Fruit fly (Drosophila melanogaster) whole organism, embryonic: ENCODE results near the gene CG15473.

Source experiments
- CG10274 ChIP-seq: fragments of 200-800 bp; sonication (Bioruptor generic); optimal IDR thresholded peaks from 3 replicates; lab custom pipeline; 2017; ENCODE audit warnings: missing biosample characterization, mild to moderate bottlenecking, missing genetic modification characterization
- CG12219 ChIP-seq: fragments of 200-800 bp; sonication (Bioruptor generic); optimal IDR thresholded peaks from 3 replicates; lab custom pipeline; 2018; ENCODE audit warnings: missing biosample characterization, mild to moderate bottlenecking, missing genetic modification characterization
- CG12769 ChIP-seq: fragments of 200-800 bp; sonication (Bioruptor generic); optimal IDR thresholded peaks from 2 replicates; lab custom pipeline; 2019; ENCODE audit warnings: missing biosample characterization, mild to moderate bottlenecking, missing genetic modification characterization, moderate library complexity
- CG14965 ChIP-seq: fragments of 200-800 bp; sonication (Bioruptor generic); optimal IDR thresholded peaks from 2 replicates; lab custom pipeline; 2016; ENCODE audit warnings: missing biosample characterization, missing genetic modification characterization, borderline replicate concordance
- CG15269 ChIP-seq: fragments of 200-800 bp; sonication (Bioruptor generic); optimal IDR thresholded peaks from 2 replicates; lab custom pipeline; 2018; ENCODE audit warnings: missing biosample characterization, mild to moderate bottlenecking, missing genetic modification characterization, moderate library complexity
- CG1792 ChIP-seq: fragments of 200-800 bp; sonication (Bioruptor generic); optimal IDR thresholded peaks from 2 replicates; lab custom pipeline; 2016; ENCODE audit warnings: missing biosample characterization, missing genetic modification characterization
- CG18011 ChIP-seq: fragments of 200-800 bp; sonication (Bioruptor generic); optimal IDR thresholded peaks from 2 replicates; lab custom pipeline; 2017; ENCODE audit warnings: missing biosample characterization, missing genetic modification characterization, mild to moderate bottlenecking, moderate library complexity, missing genotype
- CG18476 ChIP-seq: fragments of 200-800 bp; sonication (Bioruptor generic); optimal IDR thresholded peaks from 2 replicates; lab custom pipeline; 2016; ENCODE audit warnings: missing biosample characterization, mild to moderate bottlenecking, missing genetic modification characterization
- CG30403 ChIP-seq: fragments of 200-800 bp; sonication (Bioruptor generic); optimal IDR thresholded peaks from 3 replicates; lab custom pipeline; 2016; ENCODE audit warnings: missing biosample characterization, missing genetic modification characterization
- CG3163 ChIP-seq: fragments of 200-800 bp; sonication (Bioruptor generic); optimal IDR thresholded peaks from 3 replicates; lab custom pipeline; 2016; ENCODE audit warnings: missing biosample characterization, missing genetic modification characterization
- CG33557 ChIP-seq: fragments of 200-800 bp; sonication (Bioruptor generic); optimal IDR thresholded peaks from 2 replicates; lab custom pipeline; 2019; ENCODE audit warnings: missing biosample characterization, mild to moderate bottlenecking, missing genetic modification characterization, moderate library complexity
- CG3847 ChIP-seq: fragments of 200-800 bp; sonication (Bioruptor generic); IDR thresholded peaks from 2 replicates; pipeline ENCODE4 v1.3.6; 2022; ENCODE audit warnings: missing biosample characterization, missing genetic modification characterization
- CG6175 ChIP-seq: fragments of 200-800 bp; sonication (Bioruptor generic); IDR thresholded peaks from 3 replicates; pipeline ENCODE4 v1.3.6; 2022; ENCODE audit warnings: missing biosample characterization, missing genetic modification characterization
- CG7372 ChIP-seq: fragments of 200-800 bp; sonication (Bioruptor generic); IDR thresholded peaks from 2 replicates; pipeline ENCODE4 v1.3.6; 2022; ENCODE audit warnings: missing biosample characterization, missing genetic modification characterization
- CG9932 ChIP-seq: fragments of 200-800 bp; sonication (Bioruptor generic); IDR thresholded peaks from 2 replicates; pipeline ENCODE4 v1.3.6; 2022; ENCODE audit warnings: missing biosample characterization, missing genetic modification characterization
- Chrac-16 ChIP-seq: fragments of 200-800 bp; sonication (Bioruptor generic); optimal IDR thresholded peaks from 3 replicates; lab custom pipeline; 2016; ENCODE audit warnings: missing biosample characterization, missing genetic modification characterization
- Dip2 ChIP-seq: fragments of 200-800 bp; sonication (Bioruptor generic); IDR thresholded peaks from 2 replicates; pipeline ENCODE4 v1.3.6; 2022; ENCODE audit warnings: missing biosample characterization, missing genetic modification characterization
- Drgx ChIP-seq: fragments of 200-800 bp; sonication (Bioruptor generic); IDR thresholded peaks from 2 replicates; pipeline ENCODE4 v1.3.6; 2022; ENCODE audit warnings: missing biosample characterization, missing genetic modification characterization
- Elba2 ChIP-seq: fragments of 200-800 bp; sonication (Bioruptor generic); optimal IDR thresholded peaks from 3 replicates; lab custom pipeline; 2016; ENCODE audit warnings: missing biosample characterization, missing genetic modification characterization
- Gsc ChIP-seq: fragments of 200-800 bp; sonication (Bioruptor generic); IDR thresholded peaks from 2 replicates; pipeline ENCODE4 v1.3.6; 2022; ENCODE audit warnings: missing biosample characterization, missing genetic modification characterization
- HHEX ChIP-seq: fragments of 200-800 bp; sonication (Bioruptor generic); optimal IDR thresholded peaks from 3 replicates; lab custom pipeline; 2017; ENCODE audit warnings: missing biosample characterization, mild to moderate bottlenecking, missing genetic modification characterization, missing genetic modification reagents
- HLH54F ChIP-seq: fragments of 200-800 bp; sonication (Bioruptor generic); optimal IDR thresholded peaks from 3 replicates; lab custom pipeline; 2016; ENCODE audit warnings: missing biosample characterization, missing genetic modification characterization
- Hey ChIP-seq: fragments of 200-800 bp; sonication (Bioruptor generic); optimal IDR thresholded peaks from 3 replicates; lab custom pipeline; 2018; ENCODE audit warnings: missing biosample characterization, mild to moderate bottlenecking, missing genetic modification characterization
- HmgD ChIP-seq: fragments of 200-800 bp; sonication (Bioruptor generic); optimal IDR thresholded peaks from 3 replicates; lab custom pipeline; 2016; ENCODE audit warnings: missing biosample characterization, missing genetic modification characterization
- Mad ChIP-seq: fragments of 200-800 bp; sonication (Bioruptor generic); optimal IDR thresholded peaks from 2 replicates; lab custom pipeline; 2016; ENCODE audit warnings: missing biosample characterization, missing genetic modification characterization
- Med ChIP-seq: fragments of 200-800 bp; sonication (Bioruptor generic); peaks from one replicate; lab custom pipeline; 2016; ENCODE audit warnings: missing biosample characterization, missing genetic modification characterization, mild to moderate bottlenecking, inconsistent platforms, moderate library complexity
- Myb ChIP-seq: fragments of 200-800 bp; sonication (Bioruptor generic); optimal IDR thresholded peaks from 2 replicates; lab custom pipeline; 2016; ENCODE audit warnings: missing biosample characterization, missing genetic modification characterization
- PHDP ChIP-seq: fragments of 200-800 bp; sonication (Bioruptor generic); optimal IDR thresholded peaks from 3 replicates; lab custom pipeline; 2018; ENCODE audit warnings: missing biosample characterization, mild to moderate bottlenecking, missing genetic modification characterization, moderate library complexity
- Poxn ChIP-seq: fragments of 200-800 bp; sonication (Bioruptor generic); IDR thresholded peaks from 2 replicates; pipeline ENCODE4 v1.3.6; 2022; ENCODE audit warnings: missing biosample characterization, missing genetic modification characterization
- Ssrp ChIP-seq: fragments of 200-800 bp; sonication (Bioruptor generic); optimal IDR thresholded peaks from 2 replicates; lab custom pipeline; 2018; ENCODE audit warnings: missing biosample characterization, mild to moderate bottlenecking, missing genetic modification characterization, moderate library complexity
- TFAM ChIP-seq: fragments of 200-800 bp; sonication (Bioruptor generic); optimal IDR thresholded peaks from 2 replicates; lab custom pipeline; 2017; ENCODE audit warnings: missing biosample characterization, missing genetic modification characterization, inconsistent platforms
- Xbp1 ChIP-seq: fragments of 200-800 bp; sonication (Bioruptor generic); optimal IDR thresholded peaks from 3 replicates; lab custom pipeline; 2016; ENCODE audit warnings: missing biosample characterization, mild to moderate bottlenecking, missing genetic modification characterization
- ap ChIP-seq: fragments of 200-800 bp; sonication (Bioruptor generic); IDR thresholded peaks from 2 replicates; pipeline ENCODE4 v1.3.6; 2022; ENCODE audit warnings: missing biosample characterization, missing genetic modification characterization
- ase ChIP-seq: fragments of 200-800 bp; sonication (Bioruptor generic); IDR thresholded peaks from 3 replicates; pipeline ENCODE4 v1.3.6; 2022; ENCODE audit warnings: missing biosample characterization, missing genetic modification characterization
- ash1 ChIP-seq: fragments of 200-800 bp; sonication (Bioruptor generic); optimal IDR thresholded peaks from 2 replicates; lab custom pipeline; 2018; ENCODE audit warnings: missing biosample characterization, mild to moderate bottlenecking, missing genetic modification characterization
- bowl ChIP-seq: fragments of 200-800 bp; sonication (Bioruptor generic); IDR thresholded peaks from 2 replicates; pipeline ENCODE4 v1.3.6; 2022; ENCODE audit warnings: missing biosample characterization, missing genetic modification characterization
- bsh ChIP-seq, 2 experiments: fragments of 200-800 bp; sonication (Bioruptor generic); optimal IDR thresholded peaks; 2 replicates each; lab custom pipeline; 2017 to 2018; ENCODE audit warnings: mild to moderate bottlenecking in 2 of 2, missing biosample characterization in 2 of 2, missing genetic modification characterization in 2 of 2, moderate library complexity in 1 of 2
- ci ChIP-seq: fragments of 200-800 bp; sonication (Bioruptor generic); IDR thresholded peaks from 3 replicates; pipeline ENCODE4 v1.3.6; 2022; ENCODE audit warnings: missing biosample characterization, missing genetic modification characterization
- cwo ChIP-seq: fragments of 200-800 bp; sonication (Bioruptor generic); optimal IDR thresholded peaks from 3 replicates; lab custom pipeline; 2017; ENCODE audit warnings: missing biosample characterization, missing genetic modification characterization, mild to moderate bottlenecking, moderate library complexity, missing genetic modification reagents
- gro ChIP-seq: fragments of 200-800 bp; sonication (Bioruptor generic); optimal IDR thresholded peaks from 2 replicates; lab custom pipeline; 2016; ENCODE audit warnings: missing biosample characterization, missing genetic modification characterization
- inv ChIP-seq: fragments of 200-800 bp; sonication (Bioruptor generic); IDR thresholded peaks from 2 replicates; pipeline ENCODE4 v1.3.6; 2022; ENCODE audit warnings: missing biosample characterization, missing genetic modification characterization; ENCODE audit not compliant: partially characterized antibody
- kah ChIP-seq: fragments of 200-800 bp; sonication (Bioruptor generic); optimal IDR thresholded peaks from 2 replicates; lab custom pipeline; 2018; ENCODE audit warnings: missing biosample characterization, mild to moderate bottlenecking, missing genetic modification characterization
- lilli ChIP-seq: fragments of 200-800 bp; sonication (Bioruptor generic); optimal IDR thresholded peaks from 3 replicates; lab custom pipeline; 2016; ENCODE audit warnings: missing biosample characterization, missing genetic modification characterization
- otp ChIP-seq: fragments of 200-800 bp; sonication (Bioruptor generic); IDR thresholded peaks from 3 replicates; pipeline ENCODE4, ENCODE4 v1.3.6; 2022; ENCODE audit warnings: missing biosample characterization, missing genetic modification characterization
- pnt ChIP-seq: fragments of 200-800 bp; sonication (Bioruptor generic); optimal IDR thresholded peaks from 3 replicates; lab custom pipeline; 2016; ENCODE audit warnings: missing biosample characterization, missing genetic modification characterization
- sens-2 ChIP-seq: fragments of 200-800 bp; sonication (Bioruptor generic); IDR thresholded peaks from 2 replicates; pipeline ENCODE4 v1.3.6; 2022; ENCODE audit warnings: missing biosample characterization, missing genetic modification characterization
- shn ChIP-seq: fragments of 200-800 bp; sonication (Bioruptor generic); optimal IDR thresholded peaks from 3 replicates; lab custom pipeline; 2016; ENCODE audit warnings: missing biosample characterization, missing genetic modification characterization
- sqz ChIP-seq: fragments of 200-800 bp; sonication (Bioruptor generic); optimal IDR thresholded peaks from 3 replicates; lab custom pipeline; 2018; ENCODE audit warnings: missing biosample characterization, mild to moderate bottlenecking, missing genetic modification characterization
- stc ChIP-seq: fragments of 200-800 bp; sonication (Bioruptor generic); IDR thresholded peaks from 2 replicates; pipeline ENCODE4 v1.3.6; 2022; ENCODE audit warnings: missing biosample characterization, missing genetic modification characterization
- yki ChIP-seq: fragments of >200 bp; optimal IDR thresholded peaks from 3 replicates; lab custom pipeline; 2018
- zen ChIP-seq: fragments of 200-800 bp; sonication (Bioruptor generic); optimal IDR thresholded peaks from 3 replicates; lab custom pipeline; 2018; ENCODE audit warnings: missing biosample characterization, mild to moderate bottlenecking, missing genetic modification characterization, moderate library complexity

CG15473 gene

DNA sequence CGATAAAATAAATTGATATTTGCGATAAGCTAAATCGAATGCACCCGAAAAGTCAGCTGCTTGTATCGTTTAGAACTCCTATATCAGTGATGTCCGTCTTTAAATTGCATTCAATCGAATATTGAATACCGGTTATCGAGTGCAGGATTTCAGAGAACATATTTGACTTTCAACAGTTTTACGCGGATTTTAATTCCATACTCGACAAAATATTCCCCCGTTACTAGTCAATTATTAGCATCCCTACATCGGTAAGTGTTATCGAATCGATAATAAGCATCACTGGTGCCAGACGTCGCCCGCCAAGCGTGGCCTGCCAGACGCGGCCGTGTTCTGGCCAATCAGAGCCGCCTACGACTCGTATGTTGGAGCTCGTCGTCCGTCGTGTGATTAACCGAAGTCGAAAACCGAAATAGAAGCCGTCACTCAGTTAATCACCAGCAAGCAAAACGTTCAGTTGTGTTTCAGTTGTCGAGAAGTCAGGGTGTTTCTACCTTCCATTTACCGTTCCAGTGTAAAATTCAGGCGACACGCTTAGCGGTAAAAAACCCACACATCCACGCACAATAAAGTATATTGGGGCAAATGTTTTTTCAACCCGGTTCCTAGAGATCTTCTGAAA is 33.6 kb upstream of the CG15473 start, which contains the start of gene ctp (continued):
- TF ChIP-seq CG3847 (GFP tag; lab: Robert Waterston, UW) (no peak; the same call in 1 of the 2 replicates), CG3163 (GFP tag; lab: Kevin White, UChicago) (peak; percentile 34), CG33557 (GFP tag; lab: Kevin White, UChicago) (peak; percentile 19), lilli (GFP tag; lab: Kevin White, UChicago) (peak; percentile 65), ap (no peak), Drgx (GFP tag; lab: Robert Waterston, UW) (no peak; the same call in 1 of the 2 replicates), inv (GFP tag; lab: Robert Waterston, UW) (peak; percentile 43; the same call in 1 of the 2 replicates), ash1 (GFP tag; lab: Kevin White, UChicago) (peak; percentile 12), Dip2 (GFP tag; lab: Robert Waterston, UW) (no peak), Myb (GFP tag; lab: Kevin White, UChicago) (peak; percentile 49), CG1792 (GFP tag; lab: Kevin White, UChicago) (no peak), TFAM (GFP tag; lab: Kevin White, UChicago) (no peak), CG14965 (no peak), ci (peak; percentile 69; the same call in 2 of the 3 replicates), CG15269 (tag; lab: Kevin White, UChicago) (peak; percentile 40), CG12219 (GFP tag; lab: Kevin White, UChicago) (no peak), Med (peak; percentile 88), bsh (GFP tag; optimal IDR thresholded peaks at IDR 0.05; lab: Kevin White, UChicago) (peak; percentile 22 to 39), PHDP (tag; lab: Kevin White, UChicago) (peak; percentile 44), Xbp1 (GFP tag; lab: Kevin White, UChicago) (peak; percentile 55), Elba2 (GFP tag; lab: Kevin White, UChicago) (no peak), CG6175 (no peak), bowl (GFP tag; lab: Robert Waterston, UW) (no peak), gro (GFP tag; lab: Kevin White, UChicago) (peak; percentile 38), ase (no peak), CG9932 (GFP tag; lab: Robert Waterston, UW) (peak; percentile 78), sqz (GFP tag; lab: Kevin White, UChicago) (peak; percentile 70), CG12769 (tag; lab: Kevin White, UChicago) (peak; percentile 79), CG18011 (peak; percentile 23), CG18476 (GFP tag; lab: Kevin White, UChicago) (no peak), Mad (GFP tag; lab: Kevin White, UChicago) (peak; percentile 53), yki (lab: Kevin White, UChicago) (no peak), Poxn (no peak), CG30403 (peak; percentile 62), Chrac-16 (GFP tag; lab: Kevin White, UChicago) (peak; percentile 53), Hey (no peak), kah (no peak), Gsc (GFP tag; lab: Robert Waterston, UW) (no peak), HmgD (GFP tag; lab: Kevin White, UChicago) (peak; percentile 37), HLH54F (peak; percentile 67), HHEX (GFP tag; lab: Kevin White, UChicago) (peak; percentile 58), otp (GFP tag; lab: Robert Waterston, UW) (no peak), zen (tag; lab: Kevin White, UChicago) (peak; percentile 45), CG10274 (GFP tag; lab: Kevin White, UChicago) (no peak), stc (GFP tag; lab: Robert Waterston, UW) (no peak; the same call in 1 of the 2 replicates), sens-2 (GFP tag; lab: Robert Waterston, UW) (no peak), CG7372 (no peak), pnt (GFP tag; lab: Kevin White, UChicago) (peak; percentile 17), shn (GFP tag; lab: Kevin White, UChicago) (peak; percentile 52), Ssrp (no peak), cwo (no peak)
